Fruit fly (Drosophila melanogaster): ENCODE measurements around the gene CG12278.

Gene CG12278

DNA sequence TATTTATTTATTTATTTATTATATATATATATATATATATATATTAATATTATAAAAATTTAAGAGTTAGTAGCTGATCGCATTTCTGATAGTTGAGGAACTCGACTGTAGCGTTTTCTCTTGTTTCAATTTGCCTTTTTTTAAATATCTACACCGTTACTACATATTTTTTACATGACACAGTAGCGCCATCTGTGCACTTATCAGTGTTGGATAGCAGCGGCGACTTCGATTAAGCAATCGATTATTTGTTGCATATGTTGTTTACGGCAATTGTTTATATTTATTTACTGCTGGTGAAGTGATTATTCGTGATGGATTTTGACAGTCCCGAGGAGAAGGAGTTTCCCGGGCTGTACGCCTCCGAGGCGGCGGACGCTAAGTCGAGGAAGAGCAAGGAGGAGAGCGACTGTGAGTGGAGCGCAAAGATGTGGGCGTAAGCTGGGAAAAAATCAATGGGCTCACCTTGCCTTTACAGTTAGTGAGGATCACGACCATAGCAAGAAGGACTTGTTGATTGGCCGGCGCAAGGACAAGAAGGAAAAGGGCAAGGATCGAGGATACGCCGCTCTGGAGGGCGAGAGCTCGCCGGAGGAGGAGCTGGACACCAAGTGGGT lies 26.3 kb upstream of the CG12278 start, which contains the start of gene Rlip (continued):
- TF ChIP-seq CG12942 (GFP tag; optimal IDR thresholded peaks at IDR 0.05): peak; percentile 23
- no peak for TF ChIP-seq CG2889 (GFP tag; IDR thresholded peaks at IDR 0.05)
- no peak for TF ChIP-seq Asciz (GFP tag; optimal IDR thresholded peaks at IDR 0.05)
- TF ChIP-seq CG3163 (GFP tag; optimal IDR thresholded peaks at IDR 0.05): peak; percentile 14
- peak; percentile 55; the same call in 2 of the 4 replicates for TF ChIP-seq Gug (GFP tag; IDR thresholded peaks at IDR 0.05)
- peak; percentile 60 for TF ChIP-seq Antp (GFP tag; optimal IDR thresholded peaks at IDR 0.05)
- TF ChIP-seq CG16779 (GFP tag; IDR thresholded peaks at IDR 0.05): no peak; the same call in 1 of the 2 replicates
- TF ChIP-seq CG13123 (GFP tag; optimal IDR thresholded peaks at IDR 0.05): no peak
- TF ChIP-seq Mrtf (GFP tag; IDR thresholded peaks at IDR 0.05): peak; percentile 47; the same call in 1 of the 3 replicates
- no peak for TF ChIP-seq CG5953 (GFP tag; IDR thresholded peaks at IDR 0.05)
- peak; percentile 15 for TF ChIP-seq Lhr (GFP tag; optimal IDR thresholded peaks at IDR 0.05)
- TF ChIP-seq CG10543 (GFP tag; optimal IDR thresholded peaks at IDR 0.05): peak; percentile 22
- peak; percentile 38 for TF ChIP-seq Aef1 (GFP tag; IDR thresholded peaks at IDR 0.05)
- peak; percentile 65 for TF ChIP-seq tin (GFP tag; optimal IDR thresholded peaks at IDR 0.05)
- TF ChIP-seq CG2202 (tag; optimal IDR thresholded peaks at IDR 0.05): no peak
- TF ChIP-seq knrl (GFP tag; IDR thresholded peaks at IDR 0.05; ENCODE audit: partially characterized antibody): peak; percentile 66
- TF ChIP-seq ssp (GFP tag; IDR thresholded peaks at IDR 0.05): peak; percentile 60
- no peak for TF ChIP-seq D19A (tag; optimal IDR thresholded peaks at IDR 0.05)
- peak; percentile 24 for TF ChIP-seq CG10209 (GFP tag; optimal IDR thresholded peaks at IDR 0.05)
- 0 out of 3 replicates have a peak, but pooled peaks have one; percentile 34 for TF ChIP-seq CG14860 (GFP tag; IDR thresholded peaks at IDR 0.05; ENCODE audit: partially characterized antibody)
- no peak for TF ChIP-seq NC2α (GFP tag; optimal IDR thresholded peaks at IDR 0.05)
- peak; percentile 20 for TF ChIP-seq CG2678 (tag; optimal IDR thresholded peaks at IDR 0.05)
- TF ChIP-seq Nf-YB (GFP tag; optimal IDR thresholded peaks at IDR 0.05): no peak
- no peak for TF ChIP-seq run (tag; optimal IDR thresholded peaks at IDR 0.05)
- TF ChIP-seq CG11456 (GFP tag; IDR thresholded peaks at IDR 0.05): peak; percentile 85
- no peak for TF ChIP-seq CG30020 (tag; optimal IDR thresholded peaks at IDR 0.05)
- TF ChIP-seq esg (GFP tag; conservative IDR thresholded peaks at IDR 0.05): peak; percentile 41; the same call in 1 of the 2 replicates
- no peak for TF ChIP-seq CoRest (tag; optimal IDR thresholded peaks at IDR 0.05)
- peak; percentile 59 for TF ChIP-seq CG17186 (GFP tag; optimal IDR thresholded peaks at IDR 0.05)
- TF ChIP-seq wek (GFP tag; optimal IDR thresholded peaks at IDR 0.05): no peak
- TF ChIP-seq repo (GFP tag; optimal IDR thresholded peaks at IDR 0.05): peak; percentile 48
- TF ChIP-seq CG17568 (GFP tag; optimal IDR thresholded peaks at IDR 0.05): no peak
- no peak for TF ChIP-seq Nf-YA (GFP tag; IDR thresholded peaks at IDR 0.05)
- TF ChIP-seq lbe (GFP tag; optimal IDR thresholded peaks at IDR 0.05): no peak
- peak; percentile 34 for TF ChIP-seq CG17829 (tag; optimal IDR thresholded peaks at IDR 0.05)
- TF ChIP-seq CG12071 (GFP tag; optimal IDR thresholded peaks at IDR 0.05): no peak
- no peak for TF ChIP-seq HLHmδ (GFP tag; optimal IDR thresholded peaks at IDR 0.05)
- no peak for TF ChIP-seq CG31365 (tag; optimal IDR thresholded peaks at IDR 0.05)
- no peak for TF ChIP-seq CG7556 (GFP tag; optimal IDR thresholded peaks at IDR 0.05)
- no peak for TF ChIP-seq CG6654 (GFP tag; optimal IDR thresholded peaks at IDR 0.05)
- TF ChIP-seq CG9797 (GFP tag; optimal IDR thresholded peaks at IDR 0.05): no peak
- peak; percentile 20 for TF ChIP-seq btn (GFP tag; optimal IDR thresholded peaks at IDR 0.05)
- peak; percentile 54 for TF ChIP-seq MESR4 (GFP tag; optimal IDR thresholded peaks at IDR 0.05)
- peak; percentile 9 for TF ChIP-seq CG15269 (tag; optimal IDR thresholded peaks at IDR 0.05)
- TF ChIP-seq C15 (GFP tag; IDR thresholded peaks at IDR 0.05): no peak
- no peak for TF ChIP-seq gt (GFP tag; IDR thresholded peaks at IDR 0.05)
- TF ChIP-seq CG34376 (GFP tag; optimal IDR thresholded peaks at IDR 0.05): no peak
- TF ChIP-seq Med (GFP tag): peak; percentile 95
- no peak for TF ChIP-seq abd-A (tag; optimal IDR thresholded peaks at IDR 0.05)
- peak; percentile 10 for TF ChIP-seq dm (GFP tag; optimal IDR thresholded peaks at IDR 0.05)
